Fruit fly (Drosophila melanogaster): ENCODE measurements around the gene CG4678.

CG4678 gene

DNA sequence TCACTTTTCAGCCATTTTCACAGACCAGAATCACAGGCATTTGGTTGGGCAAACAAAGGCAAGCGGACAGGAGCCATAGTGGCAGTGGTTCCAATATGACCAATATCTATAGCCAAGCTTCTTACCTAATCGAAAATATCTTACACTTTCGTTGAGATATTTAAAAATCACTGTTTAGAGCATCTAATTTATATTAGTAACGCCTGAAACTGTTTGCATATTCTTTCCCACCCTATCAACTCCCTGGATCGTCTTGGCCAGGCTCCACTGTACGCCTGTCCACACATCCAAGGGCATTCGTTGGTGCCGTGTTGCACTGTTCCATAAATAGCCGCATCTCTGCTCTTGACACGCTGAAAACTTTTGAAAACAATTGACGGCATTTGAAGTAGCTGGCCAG is 5.4 kb upstream of the CG4678 start (continued):
- peak; percentile 12 for TF ChIP-seq CG2712 (tag; optimal IDR thresholded peaks at IDR 0.05)
- peak; percentile 65; the same call in 1 of the 2 replicates for TF ChIP-seq sisA (GFP tag; IDR thresholded peaks at IDR 0.05)
- TF ChIP-seq CG10366 (GFP tag; IDR thresholded peaks at IDR 0.05), result peak; percentile 42
- no peak for TF ChIP-seq CG34376 (GFP tag; optimal IDR thresholded peaks at IDR 0.05)
- TF ChIP-seq Dp (GFP tag; optimal IDR thresholded peaks at IDR 0.05), result no peak
- TF ChIP-seq D (optimal IDR thresholded peaks at IDR 0.05), result no peak
- TF ChIP-seq D (GFP tag; optimal IDR thresholded peaks at IDR 0.05), result peak; percentile 24
- TF ChIP-seq otp (GFP tag; IDR thresholded peaks at IDR 0.05), result 0 out of 3 replicates have a peak, but pooled peaks have one; percentile 40
- peak; percentile 25 for TF ChIP-seq CG13424 (tag; optimal IDR thresholded peaks at IDR 0.05)
- peak; percentile 9 for TF ChIP-seq Antp (GFP tag; optimal IDR thresholded peaks at IDR 0.05)
- TF ChIP-seq aop (GFP tag; IDR thresholded peaks at IDR 0.05), result no peak
- peak in 1 of 2 experiments; percentile 22 for TF ChIP-seq Hr51 (GFP tag; optimal IDR thresholded peaks at IDR 0.05)
- TF ChIP-seq zfh1 (GFP tag; IDR thresholded peaks at IDR 0.05), result peak; percentile 41; the same call in 1 of the 3 replicates
- TF ChIP-seq lmd (GFP tag; IDR thresholded peaks at IDR 0.05), result peak; percentile 26; the same call in 1 of the 2 replicates
- peak; percentile 11 to 34 for TF ChIP-seq Pdp1 (GFP tag; optimal IDR thresholded peaks at IDR 0.05)
- no peak for TF ChIP-seq Dip2 (GFP tag; IDR thresholded peaks at IDR 0.05)
- TF ChIP-seq tna (GFP tag; IDR thresholded peaks at IDR 0.05; ENCODE audit: partially characterized antibody), result no peak
- TF ChIP-seq CG1603 (tag; optimal IDR thresholded peaks at IDR 0.05), result peak; percentile 42
- TF ChIP-seq nerfin-1 (tag; optimal IDR thresholded peaks at IDR 0.05), result peak; percentile 11
- peak; percentile 80 for TF ChIP-seq Med (GFP tag)
- 0 out of 3 replicates have a peak, but pooled peaks have one; percentile 38 for TF ChIP-seq so (GFP tag; IDR thresholded peaks at IDR 0.05)
- peak; percentile 55 for TF ChIP-seq row (GFP tag; IDR thresholded peaks at IDR 0.05)
- peak; percentile 35 for TF ChIP-seq phol (tag; optimal IDR thresholded peaks at IDR 0.05)
- TF ChIP-seq ranshi (GFP tag; IDR thresholded peaks at IDR 0.05), result 0 out of 2 replicates have a peak, but pooled peaks have one; percentile 17
- TF ChIP-seq CG12071 (GFP tag; optimal IDR thresholded peaks at IDR 0.05), result no peak
- peak; percentile 55; the same call in 1 of the 2 replicates for TF ChIP-seq Drgx (GFP tag; IDR thresholded peaks at IDR 0.05)
- TF ChIP-seq Blimp-1 (GFP tag; optimal IDR thresholded peaks at IDR 0.05), result peak; percentile 28
- TF ChIP-seq Sin3A (optimal IDR thresholded peaks at IDR 0.05), result no peak
- no peak for TF ChIP-seq rib (GFP tag; IDR thresholded peaks at IDR 0.05)
- no peak for TF ChIP-seq NC2α (GFP tag; optimal IDR thresholded peaks at IDR 0.05)
- TF ChIP-seq Ssrp (tag; optimal IDR thresholded peaks at IDR 0.05), result peak; percentile 17
- peak; percentile 18 to 59 for TF ChIP-seq bsh (GFP tag; optimal IDR thresholded peaks at IDR 0.05)
- TF ChIP-seq stc (GFP tag; IDR thresholded peaks at IDR 0.05), result 0 out of 2 replicates have a peak, but pooled peaks have one; percentile 21
- TF ChIP-seq ken (GFP tag; IDR thresholded peaks at IDR 0.05), result peak; percentile 58; the same call in 1 of the 3 replicates

DNA sequence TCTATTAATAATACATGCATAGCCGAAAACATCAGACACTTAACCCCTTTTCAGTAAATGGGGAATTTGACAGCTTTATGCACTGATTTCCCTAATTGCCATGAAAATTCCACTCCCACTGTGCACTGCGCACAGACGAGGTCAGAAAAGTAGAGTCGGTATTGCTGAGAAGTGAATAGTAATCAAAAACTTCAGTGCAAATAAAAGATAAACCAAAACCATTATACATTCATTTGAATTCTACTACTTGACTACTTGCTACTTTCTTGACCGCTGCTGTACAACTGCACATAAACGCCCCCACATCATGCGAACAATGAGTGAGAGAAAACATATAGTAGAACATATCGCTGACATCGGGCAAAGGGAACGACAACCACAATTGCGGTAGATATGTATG is 4.5 kb upstream of the CG4678 start:
- TF ChIP-seq Dek (tag; optimal IDR thresholded peaks at IDR 0.05), result peak; percentile 67
- peak; percentile 92 for TF ChIP-seq gce (GFP tag; IDR thresholded peaks at IDR 0.05)
- peak; percentile 86 for TF ChIP-seq CG14014 (GFP tag; IDR thresholded peaks at IDR 0.05)
- TF ChIP-seq emc (GFP tag; optimal IDR thresholded peaks at IDR 0.05), result peak; percentile 49
- peak; percentile 91 for TF ChIP-seq Antp (GFP tag; optimal IDR thresholded peaks at IDR 0.05)
- TF ChIP-seq klu (GFP tag; IDR thresholded peaks at IDR 0.05), result peak; percentile 72; the same call in 1 of the 2 replicates
- peak; percentile 74 for TF ChIP-seq CG30431 (GFP tag; optimal IDR thresholded peaks at IDR 0.05)
- TF ChIP-seq CG6654 (GFP tag; optimal IDR thresholded peaks at IDR 0.05), result peak; percentile 67
- peak in 1 of 2 experiments; percentile 65 for TF ChIP-seq Hr78 (GFP tag; optimal IDR thresholded peaks at IDR 0.05)
- TF ChIP-seq CG4424 (GFP tag; optimal IDR thresholded peaks at IDR 0.05), result peak; percentile 84
- TF ChIP-seq tup (GFP tag; optimal IDR thresholded peaks at IDR 0.05), result peak; percentile 79
- no peak for TF ChIP-seq hkb (optimal IDR thresholded peaks at IDR 0.05)
- TF ChIP-seq hkb (GFP tag; IDR thresholded peaks at IDR 0.05), result peak; percentile 91
- TF ChIP-seq CG10654 (GFP tag; optimal IDR thresholded peaks at IDR 0.05), result peak; percentile 84
- no peak for TF ChIP-seq Doc3 (GFP tag; IDR thresholded peaks at IDR 0.05; ENCODE audit: partially characterized antibody)
- TF ChIP-seq Eip74EF (GFP tag; optimal IDR thresholded peaks at IDR 0.05), result peak in 1 of 2 experiments; percentile 84
- no peak for TF ChIP-seq Dfd (GFP tag; optimal IDR thresholded peaks at IDR 0.05)
- TF ChIP-seq CG1647 (GFP tag; optimal IDR thresholded peaks at IDR 0.05), result peak; percentile 79
- peak; percentile 36 for TF ChIP-seq dm (GFP tag; optimal IDR thresholded peaks at IDR 0.05)
